Worm (Caenorhabditis elegans) whole organism, young adult: Measurements from ENCODE around the gene W01B6.3.

ENCODE experiments used
- D2030.7 ChIP-seq: fragments of 200-800 bp; sonication (Bioruptor generic); IDR thresholded peaks from 2 replicates; pipeline ENCODE4 v1.3.6; 2022; ENCODE audit warnings: missing genetic modification reagents, missing genetic modification characterization, missing compliant biosample characterization
- F22D6.2 ChIP-seq: sonication (generic microtip); optimal IDR thresholded peaks from 2 replicates; lab custom pipeline; 2016; ENCODE audit warnings: mild to moderate bottlenecking, missing genetic modification characterization, missing compliant biosample characterization
- F23B12.7 ChIP-seq: sonication (generic microtip); optimal IDR thresholded peaks from 2 replicates; lab custom pipeline; 2017; ENCODE audit warnings: missing genetic modification characterization, mild to moderate bottlenecking, missing compliant biosample characterization, antibody characterized with exemption, moderate library complexity; ENCODE audit not compliant: insufficient read depth
- F49E8.2 ChIP-seq: sonication (generic microtip); optimal IDR thresholded peaks from 3 replicates; lab custom pipeline; 2017; ENCODE audit warnings: missing genetic modification characterization, mild to moderate bottlenecking, missing compliant biosample characterization, antibody characterized with exemption, moderate library complexity; ENCODE audit not compliant: insufficient read depth
- K12H6.12 ChIP-seq: fragments of 200-800 bp; sonication (Bioruptor generic); optimal IDR thresholded peaks from 2 replicates; lab custom pipeline; 2018; ENCODE audit warnings: mild to moderate bottlenecking, missing genetic modification characterization, missing compliant biosample characterization
- T26A5.8 ChIP-seq: sonication (generic microtip); optimal IDR thresholded peaks from 2 replicates; lab custom pipeline; 2016; ENCODE audit warnings: missing genetic modification characterization, missing compliant biosample characterization
- athp-1 ChIP-seq: sonication (generic microtip); optimal IDR thresholded peaks from 2 replicates; lab custom pipeline; 2017; ENCODE audit warnings: mild to moderate bottlenecking, missing genetic modification characterization, missing compliant biosample characterization
- attf-3 ChIP-seq: fragments of 200-800 bp; sonication (Bioruptor generic); conservative IDR thresholded peaks from 2 replicates; pipeline ENCODE4 v1.3.6; 2022; ENCODE audit warnings: missing genetic modification reagents, missing genetic modification characterization, missing compliant biosample characterization
- attf-5 ChIP-seq: fragments of 200-800 bp; sonication (Bioruptor generic); optimal IDR thresholded peaks from 2 replicates; lab custom pipeline; 2018; ENCODE audit warnings: mild to moderate bottlenecking, missing genetic modification characterization, missing compliant biosample characterization
- cebp-1 ChIP-seq, 2 experiments: fragments of 200-800 bp in 1 of 2; sonication (Bioruptor generic) in 1 of 2; sonication (generic microtip) in 1 of 2; IDR thresholded peaks in 1 of 2; optimal IDR thresholded peaks in 1 of 2; 2 replicates each; pipeline versions ENCODE4 v1.3.6 to Lab custom; 2017 to 2022; ENCODE audit warnings: missing compliant biosample characterization in 2 of 2, missing genetic modification characterization in 2 of 2, mild to moderate bottlenecking in 1 of 2, missing genetic modification reagents in 1 of 2, moderate library complexity in 1 of 2
- ceh-100 ChIP-seq: fragments of 200-800 bp; sonication (Bioruptor generic); IDR thresholded peaks from 2 replicates; pipeline ENCODE4 v1.3.6; 2022; ENCODE audit warnings: missing genetic modification reagents, missing genetic modification characterization, missing compliant biosample characterization
- ceh-27 ChIP-seq: fragments of 200-800 bp; sonication (Bioruptor generic); optimal IDR thresholded peaks from 2 replicates; lab custom pipeline; 2018; ENCODE audit warnings: mild to moderate bottlenecking, missing genetic modification characterization, moderate library complexity, missing compliant biosample characterization
- dox-1 ChIP-seq: fragments of 200-800 bp; sonication (Bioruptor generic); IDR thresholded peaks from 2 replicates; pipeline ENCODE4 v1.3.6; 2022; ENCODE audit warnings: missing genetic modification reagents, missing genetic modification characterization, missing compliant biosample characterization
- dpff-1 ChIP-seq: sonication (generic microtip); optimal IDR thresholded peaks from 2 replicates; lab custom pipeline; 2017; ENCODE audit warnings: mild to moderate bottlenecking, missing genetic modification characterization, missing compliant biosample characterization
- dpl-1 ChIP-seq: fragments of 150-350 bp; optimal IDR thresholded peaks from 2 replicates; lab custom pipeline; 2014; ENCODE audit warnings: missing biosample characterization, missing genetic modification reagents, missing genetic modification characterization
- efl-1 ChIP-seq: fragments of 150-350 bp; optimal IDR thresholded peaks from 2 replicates; lab custom pipeline; 2014; ENCODE audit warnings: missing biosample characterization, missing genetic modification reagents, missing genetic modification characterization
- egrh-3 ChIP-seq: fragments of 200-800 bp; sonication (Bioruptor generic); IDR thresholded peaks from 2 replicates; pipeline ENCODE4 v1.3.6; 2022; ENCODE audit warnings: missing genetic modification reagents, missing genetic modification characterization, missing compliant biosample characterization
- fkh-3 ChIP-seq: sonication (generic microtip); optimal IDR thresholded peaks from 2 replicates; lab custom pipeline; 2016; ENCODE audit warnings: mild to moderate bottlenecking, missing genetic modification characterization, missing compliant biosample characterization
- him-1 ChIP-seq: sonication (generic microtip); optimal IDR thresholded peaks from 2 replicates; lab custom pipeline; 2016; ENCODE audit warnings: missing genotype, missing genetic modification reagents, missing genetic modification characterization, missing compliant biosample characterization
- hlh-12 ChIP-seq: sonication (generic microtip); optimal IDR thresholded peaks from 2 replicates; lab custom pipeline; 2016; ENCODE audit warnings: missing genetic modification characterization, missing compliant biosample characterization
- hmg-1.2 ChIP-seq: fragments of 200-800 bp; sonication (Bioruptor generic); IDR thresholded peaks from 2 replicates; pipeline ENCODE4 v1.3.6; 2022; ENCODE audit warnings: missing genetic modification reagents, missing genetic modification characterization, missing compliant biosample characterization
- lag-1 ChIP-seq: fragments of 200-800 bp; sonication (Bioruptor generic); IDR thresholded peaks from 2 replicates; pipeline ENCODE4 v1.3.6; 2022; ENCODE audit warnings: missing genetic modification reagents, missing genetic modification characterization, missing compliant biosample characterization
- lin-35 ChIP-seq, 3 experiments: fragments of 150-350 bp in 2 of 3; sonication (generic microtip) in 1 of 3; optimal IDR thresholded peaks; 2 replicates each; lab custom pipeline; 2014 to 2018; ENCODE audit warnings: missing biosample characterization in 3 of 3, missing genetic modification characterization in 3 of 3, missing genetic modification reagents in 3 of 3
- lin-54 ChIP-seq: fragments of 200-800 bp; sonication (Bioruptor generic); optimal IDR thresholded peaks from 2 replicates; lab custom pipeline; 2018; ENCODE audit warnings: mild to moderate bottlenecking, missing genetic modification characterization, missing compliant biosample characterization
- lir-1 ChIP-seq: fragments of 200-800 bp; sonication (Bioruptor generic); conservative IDR thresholded peaks from 2 replicates; pipeline ENCODE4 v1.3.6; 2022; ENCODE audit warnings: missing genetic modification reagents, missing genetic modification characterization, missing compliant biosample characterization
- lsl-1 ChIP-seq: fragments of 200-800 bp; sonication (Bioruptor generic); optimal IDR thresholded peaks from 2 replicates; lab custom pipeline; 2018; ENCODE audit warnings: mild to moderate bottlenecking, missing genetic modification characterization, moderate library complexity, missing compliant biosample characterization
- madf-6 ChIP-seq: fragments of 200-800 bp; sonication (Bioruptor generic); IDR thresholded peaks from 2 replicates; pipeline ENCODE4 v1.3.6; 2022; ENCODE audit warnings: missing genetic modification reagents, missing genetic modification characterization, missing compliant biosample characterization
- madf-8 ChIP-seq: fragments of 200-800 bp; sonication (Bioruptor generic); conservative IDR thresholded peaks from 2 replicates; pipeline ENCODE4 v1.3.6; 2022; ENCODE audit warnings: missing genetic modification reagents, missing genetic modification characterization, missing compliant biosample characterization
- mcd-1 ChIP-seq: fragments of 200-800 bp; sonication (Bioruptor generic); IDR thresholded peaks from 2 replicates; pipeline ENCODE4 v1.3.6; 2022; ENCODE audit warnings: missing genetic modification reagents, missing genetic modification characterization, missing compliant biosample characterization
- nhr-80 ChIP-seq: sonication (generic microtip); optimal IDR thresholded peaks from 2 replicates; lab custom pipeline; 2016; ENCODE audit warnings: missing genetic modification characterization, missing compliant biosample characterization
- pha-4 ChIP-seq: fragments of 150-350 bp; sonication (generic microtip); optimal IDR thresholded peaks from 2 replicates; lab custom pipeline; 2014; ENCODE audit warnings: missing biosample characterization, missing genetic modification reagents, missing genetic modification characterization
- rcor-1 ChIP-seq: fragments of 200-800 bp; sonication (Bioruptor generic); IDR thresholded peaks from 2 replicates; pipeline ENCODE4 v1.3.6; 2022; ENCODE audit warnings: missing genetic modification reagents, missing genetic modification characterization, missing compliant biosample characterization
- snpc-1.1 ChIP-seq: sonication (generic microtip); optimal IDR thresholded peaks from 2 replicates; lab custom pipeline; 2017; ENCODE audit warnings: missing genetic modification characterization, mild to moderate bottlenecking, missing compliant biosample characterization, antibody characterized with exemption, moderate library complexity, missing genotype, missing genetic modification reagents; ENCODE audit not compliant: insufficient read depth
- snpc-3.4 ChIP-seq: sonication (generic microtip); optimal IDR thresholded peaks from 2 replicates; lab custom pipeline; 2017; ENCODE audit warnings: missing genetic modification characterization, mild to moderate bottlenecking, missing compliant biosample characterization, antibody characterized with exemption, moderate library complexity, missing genotype, missing genetic modification reagents
- snpc-4 ChIP-seq, 5 experiments: fragments of 150-350 bp in 1 of 5; sonication (generic microtip) in 4 of 5; optimal IDR thresholded peaks; 2 replicates each; lab custom pipeline; 2014 to 2018; ENCODE audit warnings: missing genetic modification characterization in 5 of 5, missing biosample characterization in 3 of 5, antibody characterized with exemption in 2 of 5, mild to moderate bottlenecking in 2 of 5, missing compliant biosample characterization in 2 of 5, missing genotype in 2 of 5, moderate library complexity in 2 of 5, missing genetic modification reagents in 1 of 5
- sptf-2 ChIP-seq: fragments of 200-800 bp; sonication (Bioruptor generic); optimal IDR thresholded peaks from 2 replicates; lab custom pipeline; 2018; ENCODE audit warnings: mild to moderate bottlenecking, missing genetic modification characterization, missing compliant biosample characterization
- tbp1 ChIP-seq: fragments of 200-800 bp; sonication (Bioruptor generic); optimal IDR thresholded peaks from 2 replicates; lab custom pipeline; 2018; ENCODE audit warnings: mild to moderate bottlenecking, missing genetic modification characterization, missing compliant biosample characterization
- unc-130 ChIP-seq: sonication (generic microtip); optimal IDR thresholded peaks from 2 replicates; lab custom pipeline; 2016; ENCODE audit warnings: missing genetic modification reagents, missing genetic modification characterization, missing compliant biosample characterization
- zfh-2 ChIP-seq: fragments of 200-800 bp; sonication (Bioruptor generic); conservative IDR thresholded peaks from 2 replicates; pipeline ENCODE4 v1.3.6; 2022; ENCODE audit warnings: missing genetic modification reagents, missing genetic modification characterization, missing compliant biosample characterization
- ztf-26 ChIP-seq: sonication (generic microtip); optimal IDR thresholded peaks from 2 replicates; lab custom pipeline; 2017; ENCODE audit warnings: missing genetic modification characterization, missing compliant biosample characterization

The W01B6.3 gene

DNA sequence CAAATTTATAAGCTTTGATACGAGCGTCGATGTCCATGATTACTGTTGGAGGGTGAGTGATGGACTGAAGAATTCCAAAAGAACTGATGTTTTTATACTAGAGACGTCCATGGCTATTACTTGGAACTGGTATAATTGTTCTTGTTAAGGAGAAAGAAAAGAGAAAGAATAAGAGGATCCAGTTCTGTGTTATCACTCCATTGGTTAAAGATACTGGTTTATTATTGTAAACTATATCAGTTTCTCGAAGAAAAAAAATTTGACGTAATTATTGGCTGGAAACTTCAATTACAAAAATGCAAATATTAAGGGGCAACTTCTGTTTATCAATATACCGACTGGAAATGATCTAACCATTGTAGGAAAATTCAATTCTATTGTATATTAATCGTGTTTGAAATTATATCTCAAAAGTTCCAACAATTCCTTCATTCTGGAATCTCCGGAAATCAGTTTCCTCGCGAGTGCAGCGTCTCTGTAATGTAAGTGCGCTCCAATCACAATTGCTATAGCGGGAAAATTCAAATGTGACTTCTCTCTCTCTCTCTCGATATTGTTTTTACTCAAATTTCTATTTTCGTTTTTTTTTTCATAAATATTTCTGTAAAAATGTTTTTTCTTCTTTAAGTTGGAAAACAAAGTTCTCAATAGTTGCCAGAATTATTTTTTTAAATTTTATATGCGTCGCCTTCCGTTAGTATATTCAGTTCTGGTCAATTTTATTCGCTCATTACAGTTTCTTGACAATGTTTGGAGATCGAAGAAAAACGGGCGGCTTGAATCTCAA is 13.2 kb upstream of the W01B6.3 start, which contains the start of the genes col-2 and ndc-80:
Gene col-2, minus strand, starts transcription at position 51 of the 787 bp plus-strand sequence.
Gene ndc-80, plus strand, starts transcription at position 737 of the 787 bp plus-strand sequence.
- TF ChIP-seq dox-1 (GFP tag; lab: Robert Waterston, UW) = peak; percentile 56
- no peak for TF ChIP-seq lag-1
- 0 out of 2 replicates have a peak, but pooled peaks have one; percentile 13 for TF ChIP-seq rcor-1 (GFP tag; lab: Robert Waterston, UW)
- peak in 1 of 3 experiments; percentile 7 for TF ChIP-seq lin-35 (GFP tag; optimal IDR thresholded peaks at IDR 0.05; lab: Kevin White, UChicago)
- peak; percentile 40; the same call in 1 of the 2 replicates for TF ChIP-seq madf-6
- peak; percentile 62; the same call in 1 of the 2 replicates for TF ChIP-seq attf-3
- peak; percentile 48; the same call in 1 of the 2 replicates for TF ChIP-seq D2030.7 (GFP tag; lab: Robert Waterston, UW)
- peak; percentile 38; the same call in 1 of the 2 replicates for TF ChIP-seq hmg-1.2 (GFP tag; lab: Robert Waterston, UW)
- no peak for TF ChIP-seq sptf-2 (GFP tag; lab: Kevin White, UChicago)
- peak; percentile 17 for TF ChIP-seq unc-130
- peak; percentile 44 for TF ChIP-seq ceh-27
- TF ChIP-seq snpc-4 (GFP tag; optimal IDR thresholded peaks at IDR 0.05; lab: Kevin White, UChicago) = no peak
- TF ChIP-seq snpc-4 (tag; optimal IDR thresholded peaks at IDR 0.05; lab: Kevin White, UChicago) = peak in 2 of 4 experiments; percentile 26 to 46
- peak; percentile 38 for TF ChIP-seq madf-8 (GFP tag; lab: Robert Waterston, UW)
- peak; percentile 91 for TF ChIP-seq F23B12.7 (tag; lab: Kevin White, UChicago)
- TF ChIP-seq lin-54 (GFP tag; lab: Kevin White, UChicago) = peak; percentile 78
- TF ChIP-seq F49E8.2 = peak; percentile 37
- no peak for TF ChIP-seq K12H6.12 (tag; lab: Kevin White, UChicago)
- peak; percentile 55 for TF ChIP-seq snpc-3.4 (tag; lab: Kevin White, UChicago)
- no peak for TF ChIP-seq dpff-1
- peak; percentile 91 for TF ChIP-seq mcd-1
- TF ChIP-seq pha-4 (tag; lab: Kevin White, UChicago) = peak; percentile 12
- peak; percentile 44 for TF ChIP-seq lsl-1
- TF ChIP-seq him-1 (tag; lab: Kevin White, UChicago) = peak; percentile 4
- TF ChIP-seq T26A5.8 (tag; lab: Kevin White, UChicago) = no peak
- no peak for TF ChIP-seq ztf-26 (tag; lab: Kevin White, UChicago)
- peak; percentile 74 for TF ChIP-seq attf-5 (GFP tag; lab: Kevin White, UChicago)
- TF ChIP-seq cebp-1 (GFP tag; IDR thresholded peaks at IDR 0.05; lab: Robert Waterston, UW) = no peak
- TF ChIP-seq cebp-1 (tag; optimal IDR thresholded peaks at IDR 0.05; lab: Kevin White, UChicago) = no peak
- TF ChIP-seq ceh-100 (GFP tag; lab: Robert Waterston, UW) = peak; percentile 95
- peak; percentile 68 for TF ChIP-seq dpl-1 (GFP tag; lab: Kevin White, UChicago)
- peak; percentile 84 for TF ChIP-seq efl-1 (GFP tag; lab: Kevin White, UChicago)
- TF ChIP-seq tbp1 (GFP tag; lab: Kevin White, UChicago) = peak; percentile 23
- TF ChIP-seq nhr-80 (tag; lab: Kevin White, UChicago) = peak; percentile 32

DNA sequence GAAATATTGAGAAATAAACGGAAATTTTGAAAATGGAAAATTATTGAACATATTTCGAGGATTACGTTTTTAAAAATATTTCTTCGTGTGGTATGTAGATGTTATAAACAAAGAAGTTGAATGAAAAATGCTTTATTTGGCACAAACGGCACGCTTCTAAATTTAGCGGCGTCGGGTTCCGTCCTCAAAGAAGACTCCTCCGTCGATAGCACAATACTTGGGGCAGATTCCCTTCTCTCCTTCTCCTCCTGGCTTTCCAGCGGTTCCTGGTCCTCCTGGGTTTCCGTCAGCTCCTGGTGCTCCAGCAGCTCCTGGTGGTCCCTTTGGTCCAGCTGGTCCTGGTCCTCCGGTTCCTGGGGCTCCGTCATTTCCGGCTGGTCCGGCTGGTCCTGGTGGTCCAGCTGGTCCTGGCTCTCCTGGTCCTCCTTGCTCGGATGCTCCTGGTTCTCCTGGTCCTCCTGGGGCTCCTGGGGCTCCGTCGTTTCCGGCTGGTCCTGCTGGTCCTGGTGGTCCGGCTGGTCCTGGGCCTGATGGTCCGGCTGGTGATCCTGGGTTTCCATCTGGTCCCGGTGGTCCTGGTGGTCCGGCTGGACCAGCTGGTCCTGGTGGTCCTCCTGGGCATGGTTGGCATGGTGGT is 12.0 kb upstream of the W01B6.3 start, which contains the start of gene W01B6.8:
Gene W01B6.8, minus strand, starts transcription at position 51 of the 637 bp plus-strand sequence.
- TF ChIP-seq dox-1 (GFP tag; lab: Robert Waterston, UW) (peak; percentile 35; the same call in 1 of the 2 replicates), mcd-1 (peak; percentile 44; the same call in 1 of the 2 replicates), hlh-12 (tag; lab: Kevin White, UChicago) (no peak), F22D6.2 (tag; lab: Kevin White, UChicago) (no peak), zfh-2 (GFP tag; lab: Robert Waterston, UW) (peak; percentile 95), egrh-3 (GFP tag; lab: Robert Waterston, UW) (peak; percentile 99), fkh-3 (tag; lab: Kevin White, UChicago) (peak; percentile 10), snpc-1.1 (tag; lab: Kevin White, UChicago) (no peak), lir-1 (GFP tag; lab: Robert Waterston, UW) (0 out of 2 replicates have a peak, but pooled peaks have one; percentile 7), athp-1 (tag; lab: Kevin White, UChicago) (no peak)
